Fruit fly (Drosophila melanogaster) whole organism: ENCODE results near the gene IntS10.

ENCODE experiments used
- EcR ChIP-seq, 2 experiments: fragments of >200 bp; optimal IDR thresholded peaks; 2 replicates each; lab custom pipeline; 2017; ENCODE audit warnings: missing biosample characterization in 2 of 2, missing genetic modification characterization in 2 of 2, missing genetic modification reagents in 2 of 2
- pan ChIP-seq: fragments of >200 bp; optimal IDR thresholded peaks from 2 replicates; lab custom pipeline; 2017

- TF ChIP-seq pan (lab: Kevin White, UChicago), result no peak
- TF ChIP-seq EcR (GFP tag; optimal IDR thresholded peaks at IDR 0.05; lab: Kevin White, UChicago), result no peak
Measured at dm6 chr3L:3824790-3825484, 18.4 kb downstream of the IntS10 start, which contains the start of gene Rdh.
